Worm (Caenorhabditis elegans) whole organism, L2 larva: ENCODE results near the gene srx-8.
A peak's percentile ranks its signal among the peaks of the same experiment; 100 is the strongest.

ENCODE experiments used
- R02D3.7 ChIP-seq: fragments of 150-350 bp; optimal IDR thresholded peaks from 2 replicates; lab custom pipeline; 2014; ENCODE audit warnings: missing biosample characterization, missing genetic modification characterization
- Y55F3AM.14 ChIP-seq: fragments of 200-800 bp; sonication (Bioruptor generic); optimal IDR thresholded peaks from 2 replicates; lab custom pipeline; 2018; ENCODE audit warnings: mild to moderate bottlenecking, missing genetic modification characterization, missing compliant biosample characterization
- alr-1 ChIP-seq: fragments of 150-350 bp; optimal IDR thresholded peaks from 2 replicates; lab custom pipeline; 2014; ENCODE audit warnings: missing biosample characterization, missing genetic modification characterization
- aly-2 ChIP-seq: fragments of 150-350 bp; optimal IDR thresholded peaks from 2 replicates; lab custom pipeline; 2014; ENCODE audit warnings: missing biosample characterization, missing genetic modification characterization
- ama-1 ChIP-seq: fragments of 150-350 bp; optimal IDR thresholded peaks from 2 replicates; lab custom pipeline; 2018; ENCODE audit warnings: inconsistent platforms
- ceh-16 ChIP-seq: fragments of 150-350 bp; optimal IDR thresholded peaks from 2 replicates; lab custom pipeline; 2014; ENCODE audit warnings: missing biosample characterization, missing genetic modification characterization
- ceh-82 ChIP-seq: fragments of 150-350 bp; optimal IDR thresholded peaks from 2 replicates; lab custom pipeline; 2014; ENCODE audit warnings: missing biosample characterization, missing genetic modification characterization
- crh-2 ChIP-seq: sonication (generic microtip); optimal IDR thresholded peaks from 2 replicates; lab custom pipeline; 2017; ENCODE audit warnings: missing biosample characterization, missing genetic modification characterization
- egl-27 ChIP-seq: sonication (generic microtip); optimal IDR thresholded peaks from 3 replicates; lab custom pipeline; 2017; ENCODE audit warnings: missing biosample characterization, missing genetic modification reagents, missing genetic modification characterization
- elt-1 ChIP-seq: fragments of 150-350 bp; optimal IDR thresholded peaks from 2 replicates; lab custom pipeline; 2014; ENCODE audit warnings: missing biosample characterization, missing genetic modification characterization
- elt-3 ChIP-seq: sonication (generic microtip); optimal IDR thresholded peaks from 2 replicates; lab custom pipeline; 2017; ENCODE audit warnings: missing biosample characterization, missing genetic modification characterization
- fos-1 ChIP-seq: fragments of 150-350 bp; optimal IDR thresholded peaks from 2 replicates; lab custom pipeline; 2014; ENCODE audit warnings: missing biosample characterization, missing genetic modification characterization
- gmeb-1 ChIP-seq: fragments of 150-350 bp; optimal IDR thresholded peaks from 2 replicates; lab custom pipeline; 2014; ENCODE audit warnings: missing biosample characterization, missing genetic modification characterization
- lin-39 ChIP-seq: fragments of 150-350 bp; optimal IDR thresholded peaks from 2 replicates; lab custom pipeline; 2014; ENCODE audit warnings: missing biosample characterization, missing genetic modification reagents, missing genetic modification characterization
- lsy-2 ChIP-seq, 2 experiments: fragments of 150-350 bp in 1 of 2; sonication (generic microtip) in 1 of 2; optimal IDR thresholded peaks; 2 replicates each; lab custom pipeline; 2014 to 2017; ENCODE audit warnings: missing biosample characterization in 2 of 2, missing genetic modification characterization in 2 of 2
- mab-5 ChIP-seq: fragments of 150-350 bp; optimal IDR thresholded peaks from 2 replicates; lab custom pipeline; 2014; ENCODE audit warnings: missing biosample characterization, missing genetic modification characterization
- mbf-1 ChIP-seq: sonication (generic microtip); optimal IDR thresholded peaks from 2 replicates; lab custom pipeline; 2017; ENCODE audit warnings: missing biosample characterization, missing genetic modification characterization
- mdl-1 ChIP-seq, 2 experiments: fragments of 150-350 bp in 1 of 2; sonication (generic microtip) in 1 of 2; optimal IDR thresholded peaks; 2 replicates each; lab custom pipeline; 2017; ENCODE audit warnings: missing biosample characterization in 2 of 2, missing genetic modification characterization in 2 of 2
- nhr-10 ChIP-seq: sonication (generic microtip); optimal IDR thresholded peaks from 2 replicates; lab custom pipeline; 2017; ENCODE audit warnings: missing biosample characterization, missing genetic modification characterization
- nhr-11 ChIP-seq: fragments of 150-350 bp; optimal IDR thresholded peaks from 2 replicates; lab custom pipeline; 2014; ENCODE audit warnings: missing biosample characterization, missing genetic modification characterization
- nhr-129 ChIP-seq: fragments of 150-350 bp; optimal IDR thresholded peaks from 2 replicates; lab custom pipeline; 2014; ENCODE audit warnings: missing biosample characterization, missing genetic modification characterization
- nhr-23 ChIP-seq: fragments of 150-350 bp; optimal IDR thresholded peaks from 2 replicates; lab custom pipeline; 2014; ENCODE audit warnings: missing biosample characterization, missing genetic modification reagents, missing genetic modification characterization
- nhr-237 ChIP-seq: fragments of 150-350 bp; optimal IDR thresholded peaks from 2 replicates; lab custom pipeline; 2014; ENCODE audit warnings: missing biosample characterization, missing genetic modification characterization
- nhr-25 ChIP-seq: fragments of 150-350 bp; sonication (generic microtip); optimal IDR thresholded peaks from 3 replicates; lab custom pipeline; 2014; ENCODE audit warnings: missing biosample characterization, missing genetic modification characterization
- nhr-6 ChIP-seq: fragments of 150-350 bp; optimal IDR thresholded peaks from 2 replicates; lab custom pipeline; 2014; ENCODE audit warnings: missing biosample characterization, missing genetic modification characterization
- nhr-77 ChIP-seq: fragments of 150-350 bp; optimal IDR thresholded peaks from 2 replicates; lab custom pipeline; 2014; ENCODE audit warnings: missing biosample characterization, missing genetic modification characterization
- peb-1 ChIP-seq: fragments of 150-350 bp; optimal IDR thresholded peaks from 2 replicates; lab custom pipeline; 2014; ENCODE audit warnings: missing biosample characterization, missing genetic modification characterization
- skn-1 ChIP-seq: sonication (generic microtip); optimal IDR thresholded peaks from 2 replicates; lab custom pipeline; 2017; ENCODE audit warnings: missing biosample characterization, missing genetic modification characterization
- sma-9 ChIP-seq, 2 experiments: fragments of 150-350 bp in 1 of 2; sonication (generic microtip) in 1 of 2; optimal IDR thresholded peaks; 2 replicates each; lab custom pipeline; 2014 to 2016; ENCODE audit warnings: missing genetic modification characterization in 2 of 2, mild to moderate bottlenecking in 1 of 2, missing biosample characterization in 1 of 2, missing compliant biosample characterization in 1 of 2, missing genetic modification reagents in 1 of 2, moderate library complexity in 1 of 2
- snpc-4 ChIP-seq: fragments of 150-350 bp; optimal IDR thresholded peaks from 2 replicates; lab custom pipeline; 2014; ENCODE audit warnings: missing biosample characterization, missing genetic modification characterization
- unc-39 ChIP-seq: fragments of 150-350 bp; optimal IDR thresholded peaks from 2 replicates; lab custom pipeline; 2014; ENCODE audit warnings: missing biosample characterization, missing genetic modification characterization
- unc-55 ChIP-seq: fragments of 150-350 bp; sonication (generic microtip); optimal IDR thresholded peaks from 3 replicates; lab custom pipeline; 2014; ENCODE audit warnings: missing biosample characterization, missing genetic modification reagents, missing genetic modification characterization
- zag-1 ChIP-seq: fragments of 150-350 bp; optimal IDR thresholded peaks from 2 replicates; lab custom pipeline; 2014; ENCODE audit warnings: missing biosample characterization, missing genetic modification characterization
- ztf-1 ChIP-seq: fragments of 200-800 bp; sonication (Bioruptor generic); conservative IDR thresholded peaks from 2 replicates; pipeline ENCODE4 v1.3.6; 2022; ENCODE audit warnings: missing genetic modification characterization, missing compliant biosample characterization
- ztf-11 ChIP-seq: sonication (generic microtip); optimal IDR thresholded peaks from 2 replicates; lab custom pipeline; 2017; ENCODE audit warnings: missing biosample characterization, missing genetic modification characterization

Gene srx-8

ce11 chrV:553067-553466 lies 2.9 kb downstream of the srx-8 start, which contains the start of gene C14C6.8:
Gene C14C6.8 (minus strand): TSS chrV:553167.
- TF ChIP-seq elt-3 (tag; lab: Kevin White, UChicago), result no peak
- TF ChIP-seq egl-27 (tag; lab: Kevin White, UChicago), result no peak
- TF ChIP-seq nhr-25 (tag; lab: Kevin White, UChicago), result no peak
- no peak for TF ChIP-seq R02D3.7 (tag; lab: Kevin White, UChicago)
- no peak for TF ChIP-seq Y55F3AM.14 (GFP tag; lab: Kevin White, UChicago)
- TF ChIP-seq lsy-2 (tag; optimal IDR thresholded peaks at IDR 0.05; lab: Kevin White, UChicago), result no peak
- no peak for TF ChIP-seq lin-39
- TF ChIP-seq nhr-77 (tag; lab: Kevin White, UChicago), result no peak
- no peak for TF ChIP-seq zag-1 (tag; lab: Kevin White, UChicago)
- no peak for TF ChIP-seq aly-2 (tag; lab: Kevin White, UChicago)
- no peak for TF ChIP-seq mab-5
- no peak for TF ChIP-seq unc-55 (GFP tag; lab: Kevin White, UChicago)
- no peak for TF ChIP-seq ceh-82 (tag; lab: Kevin White, UChicago)
- no peak for TF ChIP-seq skn-1
- no peak for TF ChIP-seq crh-2 (tag; lab: Kevin White, UChicago)
- TF ChIP-seq fos-1 (tag; lab: Kevin White, UChicago), result no peak
- no peak for TF ChIP-seq nhr-10 (tag; lab: Kevin White, UChicago)
- TF ChIP-seq mdl-1 (tag; optimal IDR thresholded peaks at IDR 0.05; lab: Kevin White, UChicago), result no peak

ce11 chrV:552406-552805 lies 3.5 kb downstream of the srx-8 start:
- no peak for TF ChIP-seq unc-39 (tag; lab: Kevin White, UChicago)
- no peak for TF ChIP-seq ama-1 (lab: Kevin White, UChicago)
- no peak for TF ChIP-seq nhr-6 (tag; lab: Kevin White, UChicago)
- TF ChIP-seq snpc-4 (tag; lab: Kevin White, UChicago), result no peak
- no peak for TF ChIP-seq Y55F3AM.14 (GFP tag; lab: Kevin White, UChicago)
- no peak for TF ChIP-seq peb-1
- TF ChIP-seq crh-2 (tag; lab: Kevin White, UChicago), result no peak

ce11 chrV:547980-548379 lies 8.0 kb downstream of the srx-8 start, which contains the start of gene C14C6.6:
Gene C14C6.6 (minus strand): TSS chrV:548080.
- TF ChIP-seq lin-39, result no peak
- TF ChIP-seq nhr-11 (tag; lab: Kevin White, UChicago), result no peak
- no peak for TF ChIP-seq nhr-129 (tag; lab: Kevin White, UChicago)
- TF ChIP-seq ztf-1 (GFP tag; lab: Robert Waterston, UW), result no peak
- TF ChIP-seq unc-39 (tag; lab: Kevin White, UChicago), result no peak
- no peak for TF ChIP-seq mab-5
- no peak for TF ChIP-seq nhr-237 (tag; lab: Kevin White, UChicago)

ce11 chrV:543169-543568 lies 12.8 kb downstream of the srx-8 start, which contains the start of gene C14C6.3:
Gene C14C6.3 (plus strand): TSS chrV:543469.
- TF ChIP-seq gmeb-1 (tag; lab: Kevin White, UChicago) (no peak), alr-1 (tag; lab: Kevin White, UChicago) (no peak), ama-1 (lab: Kevin White, UChicago) (no peak), fos-1 (tag; lab: Kevin White, UChicago) (no peak), Y55F3AM.14 (GFP tag; lab: Kevin White, UChicago) (no peak)

ce11 chrV:541470-541869 lies 14.5 kb downstream of the srx-8 start:
- TF ChIP-seq elt-1 (tag; lab: Kevin White, UChicago), result peak; percentile 31
- no peak for TF ChIP-seq lin-39
- TF ChIP-seq mab-5, result no peak
- peak; percentile 50 for TF ChIP-seq sma-9 (GFP tag; optimal IDR thresholded peaks at IDR 0.05; lab: Kevin White, UChicago)
- no peak for TF ChIP-seq sma-9 (tag; optimal IDR thresholded peaks at IDR 0.05; lab: Kevin White, UChicago)

- TF ChIP-seq elt-1 (tag; lab: Kevin White, UChicago) (peak; percentile 95), mbf-1 (tag; lab: Kevin White, UChicago) (no peak), mdl-1 (tag; optimal IDR thresholded peaks at IDR 0.05; lab: Kevin White, UChicago) (no peak), ceh-16 (peak; percentile 30), nhr-23 (tag; lab: Kevin White, UChicago) (peak; percentile 26), sma-9 (GFP tag; optimal IDR thresholded peaks at IDR 0.05; lab: Kevin White, UChicago) (peak; percentile 81), sma-9 (tag; optimal IDR thresholded peaks at IDR 0.05; lab: Kevin White, UChicago) (no peak), ztf-11 (tag; lab: Kevin White, UChicago) (no peak)
Observed at ce11 chrV:539040-539510, 16.9 kb downstream of the srx-8 start, which contains the start of gene nhr-155. Gene nhr-155 (plus strand): TSS chrV:539460.
